Worm (Caenorhabditis elegans) whole organism, L4/young adult: ENCODE measurements around the gene cpn-2.

Source experiments
- W03F9.2 ChIP-seq: fragments of 150-350 bp; optimal IDR thresholded peaks from 2 replicates; lab custom pipeline; 2014; ENCODE audit warnings: missing biosample characterization, missing genetic modification characterization
- dao-5 ChIP-seq: sonication (generic microtip); optimal IDR thresholded peaks from 2 replicates; lab custom pipeline; 2016; ENCODE audit warnings: missing genotype, missing genetic modification characterization, moderate library complexity, missing compliant biosample characterization

- TF ChIP-seq dao-5 (tag; lab: Kevin White, UChicago) (no peak), W03F9.2 (tag; lab: Kevin White, UChicago) (no peak)
These were observed 30.4 kb upstream of the cpn-2 start, which contains the start of gene K01A2.4 for ce11 chrII:307154-307553.
